Fruit fly (Drosophila melanogaster) whole organism, wandering third instar larva: ENCODE measurements around the gene Mitf.

ENCODE experiments used
- Dif ChIP-seq: fragments of 200-275, 200-300 bp; sonication (Bioruptor generic); optimal IDR thresholded peaks from 2 replicates; lab custom pipeline; 2018; ENCODE audit warnings: missing biosample characterization, missing genetic modification characterization; ENCODE audit not compliant: partially characterized antibody
- GATAd ChIP-seq: sonication (Bioruptor generic); optimal IDR thresholded peaks from 2 replicates; lab custom pipeline; 2016; ENCODE audit warnings: missing biosample characterization, missing genetic modification characterization
- Hr83 ChIP-seq: fragments of 200-300 bp; sonication (Bioruptor generic); optimal IDR thresholded peaks from 2 replicates; lab custom pipeline; 2016; ENCODE audit warnings: missing biosample characterization, mild to moderate bottlenecking, missing genetic modification characterization, moderate library complexity; ENCODE audit not compliant: poor library complexity, severe bottlenecking
- dsf ChIP-seq: sonication (Bioruptor generic); optimal IDR thresholded peaks from 2 replicates; lab custom pipeline; 2016; ENCODE audit warnings: missing biosample characterization, missing genetic modification characterization, borderline replicate concordance
- foxo ChIP-seq, 2 experiments: fragments of 200-800 bp; sonication (Bioruptor generic); optimal IDR thresholded peaks; 2 replicates in 1 of 2; 3 replicates in 1 of 2; lab custom pipeline; 2016 to 2017; ENCODE audit warnings: missing biosample characterization in 2 of 2, missing genetic modification characterization in 2 of 2
- fru ChIP-seq: fragments of 200-800 bp; sonication (Bioruptor generic); optimal IDR thresholded peaks from 3 replicates; lab custom pipeline; 2016; ENCODE audit warnings: missing biosample characterization, mild to moderate bottlenecking, missing genetic modification characterization

DNA sequence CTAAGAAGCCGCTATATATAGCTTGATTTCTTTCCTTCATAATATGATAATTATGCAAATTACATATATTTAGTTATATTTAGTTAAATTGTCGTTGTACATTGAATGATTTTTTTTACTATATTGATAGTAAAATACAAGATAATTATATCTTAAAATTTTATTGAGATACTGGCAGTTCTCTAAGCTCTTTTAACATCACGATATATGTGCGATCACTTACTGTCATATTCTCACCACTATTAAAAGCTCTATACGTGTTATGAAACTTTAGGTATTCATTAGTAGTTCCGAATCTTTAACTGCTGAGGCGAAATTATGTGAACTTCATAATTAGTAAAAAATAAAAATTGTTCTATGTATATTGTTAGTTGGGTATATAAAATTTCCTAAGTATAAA, at the start of gene Mitf:
- no peak for TF ChIP-seq foxo (GFP tag; optimal IDR thresholded peaks at IDR 0.05; lab: Kevin White, UChicago)
- no peak for TF ChIP-seq fru (GFP tag; lab: Kevin White, UChicago)
- no peak for TF ChIP-seq Hr83
- TF ChIP-seq Dif (GFP tag; lab: Kevin White, UChicago) = no peak
- no peak for TF ChIP-seq GATAd (GFP tag; lab: Kevin White, UChicago)
- TF ChIP-seq dsf = no peak
